Worm (Caenorhabditis elegans) whole organism, L4/young adult: ENCODE results near the gene sdc-3.

ENCODE experiments used
- dao-5 ChIP-seq: sonication (generic microtip); optimal IDR thresholded peaks from 2 replicates; lab custom pipeline; 2016; ENCODE audit warnings: missing genotype, missing genetic modification characterization, moderate library complexity, missing compliant biosample characterization
- him-1 ChIP-seq: sonication (generic microtip); optimal IDR thresholded peaks from 2 replicates; lab custom pipeline; 2016; ENCODE audit warnings: missing genotype, missing genetic modification reagents, missing genetic modification characterization, missing compliant biosample characterization

ce11 chrV:15063987-15064386 lies 16.0 kb upstream of the sdc-3 start, which contains the start of gene rap-2:
- no peak for TF ChIP-seq dao-5
- TF ChIP-seq him-1, result no peak
